Worm (Caenorhabditis elegans) whole organism, L2 larva: ENCODE data around the gene deb-1.

Experiments
- C34F6.9 ChIP-seq: fragments of 150-350 bp; optimal IDR thresholded peaks from 2 replicates; lab custom pipeline; 2014; ENCODE audit warnings: missing biosample characterization, missing genetic modification characterization
- F13H6.1 ChIP-seq: sonication (generic microtip); optimal IDR thresholded peaks from 2 replicates; lab custom pipeline; 2016; ENCODE audit warnings: missing genetic modification characterization, missing compliant biosample characterization
- R02D3.7 ChIP-seq: fragments of 150-350 bp; optimal IDR thresholded peaks from 2 replicates; lab custom pipeline; 2014; ENCODE audit warnings: missing biosample characterization, missing genetic modification characterization
- Y55F3AM.14 ChIP-seq: fragments of 200-800 bp; sonication (Bioruptor generic); optimal IDR thresholded peaks from 2 replicates; lab custom pipeline; 2018; ENCODE audit warnings: mild to moderate bottlenecking, missing genetic modification characterization, missing compliant biosample characterization
- ZK546.5 ChIP-seq: sonication (generic microtip); optimal IDR thresholded peaks from 2 replicates; lab custom pipeline; 2017; ENCODE audit warnings: missing biosample characterization, missing genetic modification characterization
- alr-1 ChIP-seq: fragments of 150-350 bp; optimal IDR thresholded peaks from 2 replicates; lab custom pipeline; 2014; ENCODE audit warnings: missing biosample characterization, missing genetic modification characterization
- aly-2 ChIP-seq: fragments of 150-350 bp; optimal IDR thresholded peaks from 2 replicates; lab custom pipeline; 2014; ENCODE audit warnings: missing biosample characterization, missing genetic modification characterization
- ama-1 ChIP-seq: fragments of 150-350 bp; optimal IDR thresholded peaks from 2 replicates; lab custom pipeline; 2018; ENCODE audit warnings: inconsistent platforms
- blmp-1 ChIP-seq: sonication (generic microtip); optimal IDR thresholded peaks from 2 replicates; lab custom pipeline; 2017; ENCODE audit warnings: missing genetic modification characterization, mild to moderate bottlenecking, missing compliant biosample characterization, antibody characterized with exemption, moderate library complexity; ENCODE audit not compliant: insufficient read depth
- ceh-16 ChIP-seq: fragments of 150-350 bp; optimal IDR thresholded peaks from 2 replicates; lab custom pipeline; 2014; ENCODE audit warnings: missing biosample characterization, missing genetic modification characterization
- ceh-82 ChIP-seq: fragments of 150-350 bp; optimal IDR thresholded peaks from 2 replicates; lab custom pipeline; 2014; ENCODE audit warnings: missing biosample characterization, missing genetic modification characterization
- crh-2 ChIP-seq: sonication (generic microtip); optimal IDR thresholded peaks from 2 replicates; lab custom pipeline; 2017; ENCODE audit warnings: missing biosample characterization, missing genetic modification characterization
- dmd-4 ChIP-seq: sonication (generic microtip); optimal IDR thresholded peaks from 2 replicates; lab custom pipeline; 2017; ENCODE audit warnings: missing biosample characterization, missing genetic modification characterization
- egl-27 ChIP-seq: sonication (generic microtip); optimal IDR thresholded peaks from 3 replicates; lab custom pipeline; 2017; ENCODE audit warnings: missing biosample characterization, missing genetic modification reagents, missing genetic modification characterization
- elt-1 ChIP-seq: fragments of 150-350 bp; optimal IDR thresholded peaks from 2 replicates; lab custom pipeline; 2014; ENCODE audit warnings: missing biosample characterization, missing genetic modification characterization
- elt-3 ChIP-seq: sonication (generic microtip); optimal IDR thresholded peaks from 2 replicates; lab custom pipeline; 2017; ENCODE audit warnings: missing biosample characterization, missing genetic modification characterization
- fos-1 ChIP-seq: fragments of 150-350 bp; optimal IDR thresholded peaks from 2 replicates; lab custom pipeline; 2014; ENCODE audit warnings: missing biosample characterization, missing genetic modification characterization
- gmeb-1 ChIP-seq: fragments of 150-350 bp; optimal IDR thresholded peaks from 2 replicates; lab custom pipeline; 2014; ENCODE audit warnings: missing biosample characterization, missing genetic modification characterization
- lin-11 ChIP-seq: fragments of 150-350 bp; sonication (generic microtip); optimal IDR thresholded peaks from 2 replicates; lab custom pipeline; 2014; ENCODE audit warnings: missing biosample characterization, missing genetic modification characterization, inconsistent platforms, mixed read lengths
- lin-13 ChIP-seq: fragments of 150-350 bp; optimal IDR thresholded peaks from 2 replicates; lab custom pipeline; 2014; ENCODE audit warnings: missing biosample characterization, missing genetic modification reagents, missing genetic modification characterization
- lin-39 ChIP-seq: fragments of 150-350 bp; optimal IDR thresholded peaks from 2 replicates; lab custom pipeline; 2014; ENCODE audit warnings: missing biosample characterization, missing genetic modification reagents, missing genetic modification characterization
- lsy-2 ChIP-seq, 2 experiments: fragments of 150-350 bp in 1 of 2; sonication (generic microtip) in 1 of 2; optimal IDR thresholded peaks; 2 replicates each; lab custom pipeline; 2014 to 2017; ENCODE audit warnings: missing biosample characterization in 2 of 2, missing genetic modification characterization in 2 of 2
- mab-5 ChIP-seq: fragments of 150-350 bp; optimal IDR thresholded peaks from 2 replicates; lab custom pipeline; 2014; ENCODE audit warnings: missing biosample characterization, missing genetic modification characterization
- mbf-1 ChIP-seq: sonication (generic microtip); optimal IDR thresholded peaks from 2 replicates; lab custom pipeline; 2017; ENCODE audit warnings: missing biosample characterization, missing genetic modification characterization
- mdl-1 ChIP-seq, 2 experiments: fragments of 150-350 bp in 1 of 2; sonication (generic microtip) in 1 of 2; optimal IDR thresholded peaks; 2 replicates each; lab custom pipeline; 2017; ENCODE audit warnings: missing biosample characterization in 2 of 2, missing genetic modification characterization in 2 of 2
- nhr-10 ChIP-seq: sonication (generic microtip); optimal IDR thresholded peaks from 2 replicates; lab custom pipeline; 2017; ENCODE audit warnings: missing biosample characterization, missing genetic modification characterization
- nhr-11 ChIP-seq: fragments of 150-350 bp; optimal IDR thresholded peaks from 2 replicates; lab custom pipeline; 2014; ENCODE audit warnings: missing biosample characterization, missing genetic modification characterization
- nhr-12 ChIP-seq: fragments of 150-350 bp; optimal IDR thresholded peaks from 2 replicates; lab custom pipeline; 2014; ENCODE audit warnings: missing biosample characterization, missing genetic modification characterization
- nhr-129 ChIP-seq: fragments of 150-350 bp; optimal IDR thresholded peaks from 2 replicates; lab custom pipeline; 2014; ENCODE audit warnings: missing biosample characterization, missing genetic modification characterization
- nhr-21 ChIP-seq: fragments of 150-350 bp; optimal IDR thresholded peaks from 2 replicates; lab custom pipeline; 2014; ENCODE audit warnings: missing biosample characterization, missing genetic modification characterization
- nhr-23 ChIP-seq: fragments of 150-350 bp; optimal IDR thresholded peaks from 2 replicates; lab custom pipeline; 2014; ENCODE audit warnings: missing biosample characterization, missing genetic modification reagents, missing genetic modification characterization
- nhr-237 ChIP-seq: fragments of 150-350 bp; optimal IDR thresholded peaks from 2 replicates; lab custom pipeline; 2014; ENCODE audit warnings: missing biosample characterization, missing genetic modification characterization
- nhr-25 ChIP-seq: fragments of 150-350 bp; sonication (generic microtip); optimal IDR thresholded peaks from 3 replicates; lab custom pipeline; 2014; ENCODE audit warnings: missing biosample characterization, missing genetic modification characterization
- nhr-6 ChIP-seq: fragments of 150-350 bp; optimal IDR thresholded peaks from 2 replicates; lab custom pipeline; 2014; ENCODE audit warnings: missing biosample characterization, missing genetic modification characterization
- nhr-77 ChIP-seq: fragments of 150-350 bp; optimal IDR thresholded peaks from 2 replicates; lab custom pipeline; 2014; ENCODE audit warnings: missing biosample characterization, missing genetic modification characterization
- peb-1 ChIP-seq: fragments of 150-350 bp; optimal IDR thresholded peaks from 2 replicates; lab custom pipeline; 2014; ENCODE audit warnings: missing biosample characterization, missing genetic modification characterization
- sem-4 ChIP-seq: fragments of 150-350 bp; optimal IDR thresholded peaks from 2 replicates; lab custom pipeline; 2014; ENCODE audit warnings: missing biosample characterization, missing genetic modification reagents, missing genetic modification characterization
- skn-1 ChIP-seq: sonication (generic microtip); optimal IDR thresholded peaks from 2 replicates; lab custom pipeline; 2017; ENCODE audit warnings: missing biosample characterization, missing genetic modification characterization
- sma-3 ChIP-seq: sonication (generic microtip); optimal IDR thresholded peaks from 2 replicates; lab custom pipeline; 2016; ENCODE audit warnings: missing genetic modification reagents, missing genetic modification characterization, missing compliant biosample characterization
- sma-9 ChIP-seq, 2 experiments: fragments of 150-350 bp in 1 of 2; sonication (generic microtip) in 1 of 2; optimal IDR thresholded peaks; 2 replicates each; lab custom pipeline; 2014 to 2016; ENCODE audit warnings: missing genetic modification characterization in 2 of 2, mild to moderate bottlenecking in 1 of 2, missing biosample characterization in 1 of 2, missing compliant biosample characterization in 1 of 2, missing genetic modification reagents in 1 of 2, moderate library complexity in 1 of 2
- snpc-4 ChIP-seq: fragments of 150-350 bp; optimal IDR thresholded peaks from 2 replicates; lab custom pipeline; 2014; ENCODE audit warnings: missing biosample characterization, missing genetic modification characterization
- unc-39 ChIP-seq: fragments of 150-350 bp; optimal IDR thresholded peaks from 2 replicates; lab custom pipeline; 2014; ENCODE audit warnings: missing biosample characterization, missing genetic modification characterization
- unc-55 ChIP-seq: fragments of 150-350 bp; sonication (generic microtip); optimal IDR thresholded peaks from 3 replicates; lab custom pipeline; 2014; ENCODE audit warnings: missing biosample characterization, missing genetic modification reagents, missing genetic modification characterization
- unc-62 ChIP-seq: fragments of 150-350 bp; optimal IDR thresholded peaks from 2 replicates; lab custom pipeline; 2014; ENCODE audit warnings: missing biosample characterization, missing genetic modification reagents, missing genetic modification characterization
- zag-1 ChIP-seq: fragments of 150-350 bp; optimal IDR thresholded peaks from 2 replicates; lab custom pipeline; 2014; ENCODE audit warnings: missing biosample characterization, missing genetic modification characterization
- ztf-1 ChIP-seq: fragments of 200-800 bp; sonication (Bioruptor generic); conservative IDR thresholded peaks from 2 replicates; pipeline ENCODE4 v1.3.6; 2022; ENCODE audit warnings: missing genetic modification characterization, missing compliant biosample characterization
- ztf-11 ChIP-seq: sonication (generic microtip); optimal IDR thresholded peaks from 2 replicates; lab custom pipeline; 2017; ENCODE audit warnings: missing biosample characterization, missing genetic modification characterization
- ztf-4 ChIP-seq: fragments of 150-350 bp; optimal IDR thresholded peaks from 2 replicates; lab custom pipeline; 2014; ENCODE audit warnings: missing biosample characterization, missing genetic modification characterization

The deb-1 gene

ce11 chrIV:7095396-7095964 lies 1.4 kb upstream of the deb-1 start (continued):
- no peak for TF ChIP-seq lin-11 (tag; lab: Kevin White, UChicago)
- no peak for TF ChIP-seq alr-1
- TF ChIP-seq lin-39 = no peak
- no peak for TF ChIP-seq ztf-1 (GFP tag; lab: Robert Waterston, UW)
- no peak for TF ChIP-seq skn-1 (tag; lab: Kevin White, UChicago)
- no peak for TF ChIP-seq nhr-25 (tag; lab: Kevin White, UChicago)
- peak in 1 of 2 experiments; percentile 15 for TF ChIP-seq lsy-2 (tag; optimal IDR thresholded peaks at IDR 0.05; lab: Kevin White, UChicago)
- TF ChIP-seq crh-2 (tag; lab: Kevin White, UChicago) = no peak
- TF ChIP-seq elt-1 = no peak
- no peak for TF ChIP-seq nhr-12 (tag; lab: Kevin White, UChicago)
- TF ChIP-seq nhr-129 (tag; lab: Kevin White, UChicago) = peak; percentile 25
- TF ChIP-seq sma-3 (GFP tag; lab: Kevin White, UChicago) = no peak
- TF ChIP-seq unc-55 (GFP tag; lab: Kevin White, UChicago) = no peak
- no peak for TF ChIP-seq ztf-11 (tag; lab: Kevin White, UChicago)
- TF ChIP-seq blmp-1 (tag; lab: Kevin White, UChicago) = peak; percentile 27
- TF ChIP-seq unc-39 = no peak
- peak; percentile 25 for TF ChIP-seq nhr-21

- TF ChIP-seq elt-1 (no peak), C34F6.9 (tag; lab: Kevin White, UChicago) (peak; percentile 95), R02D3.7 (tag; lab: Kevin White, UChicago) (peak; percentile 36), nhr-129 (tag; lab: Kevin White, UChicago) (peak; percentile 84), nhr-12 (tag; lab: Kevin White, UChicago) (no peak), nhr-11 (tag; lab: Kevin White, UChicago) (no peak), mab-5 (tag; lab: Kevin White, UChicago) (peak; percentile 79), skn-1 (tag; lab: Kevin White, UChicago) (peak; percentile 17), lin-13 (GFP tag; lab: Kevin White, UChicago) (peak; percentile 90), zag-1 (tag; lab: Kevin White, UChicago) (peak; percentile 59), nhr-21 (peak; percentile 82), nhr-6 (peak; percentile 66), unc-39 (no peak), egl-27 (peak; percentile 63), sma-9 (GFP tag; optimal IDR thresholded peaks at IDR 0.05; lab: Kevin White, UChicago) (peak; percentile 75), sma-9 (tag; optimal IDR thresholded peaks at IDR 0.05; lab: Kevin White, UChicago) (no peak), ztf-11 (tag; lab: Kevin White, UChicago) (no peak), ama-1 (lab: Kevin White, UChicago) (peak; percentile 71), gmeb-1 (peak; percentile 90), ceh-82 (tag; lab: Kevin White, UChicago) (no peak), Y55F3AM.14 (GFP tag; lab: Kevin White, UChicago) (no peak), aly-2 (no peak), nhr-237 (no peak), lin-39 (no peak), nhr-25 (tag; lab: Kevin White, UChicago) (peak; percentile 93), lin-11 (tag; lab: Kevin White, UChicago) (peak; percentile 87), mdl-1 (tag; optimal IDR thresholded peaks at IDR 0.05; lab: Kevin White, UChicago) (peak in 1 of 2 experiments; percentile 49), fos-1 (tag; lab: Kevin White, UChicago) (peak; percentile 85), unc-62 (GFP tag; lab: Kevin White, UChicago) (no peak), peb-1 (tag; lab: Kevin White, UChicago) (no peak), crh-2 (tag; lab: Kevin White, UChicago) (peak; percentile 92), nhr-10 (tag; lab: Kevin White, UChicago) (peak; percentile 23), elt-3 (no peak), ztf-4 (peak; percentile 41), sma-3 (GFP tag; lab: Kevin White, UChicago) (peak; percentile 88), blmp-1 (tag; lab: Kevin White, UChicago) (peak; percentile 43), ceh-16 (peak; percentile 16), alr-1 (no peak), unc-55 (GFP tag; lab: Kevin White, UChicago) (peak; percentile 92), sem-4 (tag; lab: Kevin White, UChicago) (peak; percentile 79), nhr-23 (tag; lab: Kevin White, UChicago) (no peak), nhr-77 (tag; lab: Kevin White, UChicago) (no peak), ztf-1 (GFP tag; lab: Robert Waterston, UW) (no peak), snpc-4 (tag; lab: Kevin White, UChicago) (peak; percentile 78), dmd-4 (no peak), lsy-2 (tag; optimal IDR thresholded peaks at IDR 0.05; lab: Kevin White, UChicago) (peak; percentile 78 to 95), mbf-1 (tag; lab: Kevin White, UChicago) (no peak), F13H6.1 (tag; lab: Kevin White, UChicago) (peak; percentile 79), ZK546.5 (tag; lab: Kevin White, UChicago) (peak; percentile 35)
These were observed 9.4 kb downstream of the deb-1 start, which contains the start of gene rps-4 for ce11 chrIV:7084632-7085160. Gene rps-4 (minus strand): TSS chrIV:7084682.
